Worm (Caenorhabditis elegans) whole organism, L3 larva: ENCODE data around the gene W01A11.7.

ENCODE experiments used
- ceh-28 ChIP-seq: fragments of 150-350 bp; optimal IDR thresholded peaks from 2 replicates; lab custom pipeline; 2014; ENCODE audit warnings: missing biosample characterization, missing genetic modification reagents, missing genetic modification characterization
- daf-12 ChIP-seq: fragments of 150-350 bp; optimal IDR thresholded peaks from 2 replicates; lab custom pipeline; 2014; ENCODE audit warnings: missing biosample characterization, missing genetic modification reagents, missing genetic modification characterization
- egl-27 ChIP-seq: sonication (generic microtip); optimal IDR thresholded peaks from 4 replicates; lab custom pipeline; 2017; ENCODE audit warnings: missing biosample characterization, missing genetic modification reagents, missing genetic modification characterization
- lin-39 ChIP-seq: fragments of 150-350 bp; optimal IDR thresholded peaks from 2 replicates; lab custom pipeline; 2018; ENCODE audit warnings: missing biosample characterization, missing genetic modification reagents, missing genetic modification characterization
- nhr-11 ChIP-seq: fragments of 150-350 bp; optimal IDR thresholded peaks from 2 replicates; lab custom pipeline; 2014; ENCODE audit warnings: missing biosample characterization, missing genetic modification characterization
- nhr-237 ChIP-seq: fragments of 150-350 bp; optimal IDR thresholded peaks from 2 replicates; lab custom pipeline; 2014; ENCODE audit warnings: missing biosample characterization, missing genetic modification characterization
- nhr-77 ChIP-seq: fragments of 150-350 bp; optimal IDR thresholded peaks from 2 replicates; lab custom pipeline; 2014; ENCODE audit warnings: missing biosample characterization, missing genetic modification characterization
- pqm-1 ChIP-seq: fragments of 150-350 bp; optimal IDR thresholded peaks from 2 replicates; lab custom pipeline; 2017; ENCODE audit warnings: missing biosample characterization, missing genetic modification characterization, inconsistent platforms
- snpc-4 ChIP-seq: fragments of 150-350 bp; optimal IDR thresholded peaks from 2 replicates; lab custom pipeline; 2014; ENCODE audit warnings: missing biosample characterization, missing genetic modification characterization
- ztf-11 ChIP-seq: fragments of 150-350 bp; optimal IDR thresholded peaks from 2 replicates; lab custom pipeline; 2014; ENCODE audit warnings: missing biosample characterization, missing genetic modification characterization

- TF ChIP-seq nhr-237 (tag; lab: Kevin White, UChicago) (no peak), daf-12 (tag; lab: Kevin White, UChicago) (no peak), egl-27 (tag; lab: Kevin White, UChicago) (no peak), ceh-28 (tag; lab: Kevin White, UChicago) (no peak), nhr-11 (tag; lab: Kevin White, UChicago) (no peak), snpc-4 (no peak), pqm-1 (tag; lab: Kevin White, UChicago) (no peak), lin-39 (tag; lab: Kevin White, UChicago) (no peak), nhr-77 (tag; lab: Kevin White, UChicago) (no peak), ztf-11 (tag; lab: Kevin White, UChicago) (no peak)
Observed at ce11 chrV:6498441-6498840, 6.7 kb downstream of the W01A11.7 start.
